Fruit fly (Drosophila melanogaster) whole organism, embryonic: ENCODE measurements around the gene Fie.

Experiments used
- Abd-B ChIP-seq: fragments of 200-800 bp; sonication (Bioruptor generic); optimal IDR thresholded peaks from 2 replicates; lab custom pipeline; 2018; ENCODE audit warnings: missing biosample characterization, mild to moderate bottlenecking, missing genetic modification characterization, moderate library complexity
- Awh ChIP-seq: fragments of 200-800 bp; sonication (Bioruptor generic); IDR thresholded peaks from 2 replicates; pipeline ENCODE4, ENCODE4 v1.3.6; 2022; ENCODE audit warnings: missing biosample characterization, missing genetic modification characterization
- Bdp1 ChIP-seq: fragments of 200-800 bp; sonication (Bioruptor generic); optimal IDR thresholded peaks from 3 replicates; lab custom pipeline; 2016; ENCODE audit warnings: missing biosample characterization, missing genetic modification characterization
- CG10321 ChIP-seq: fragments of 200-800 bp; sonication (Bioruptor generic); IDR thresholded peaks from 2 replicates; pipeline ENCODE4 v1.3.6; 2022; ENCODE audit warnings: missing biosample characterization, missing genetic modification characterization
- CG10366 ChIP-seq: fragments of 200-800 bp; sonication (Bioruptor generic); IDR thresholded peaks from 2 replicates; pipeline ENCODE4 v1.3.6; 2022; ENCODE audit warnings: missing biosample characterization, missing genetic modification characterization
- CG11085 ChIP-seq: fragments of 200-800 bp; sonication (Bioruptor generic); IDR thresholded peaks from 2 replicates; pipeline ENCODE4 v1.3.6; 2022; ENCODE audit warnings: missing biosample characterization, missing genetic modification characterization
- CG11247 ChIP-seq: fragments of 200-800 bp; sonication (Bioruptor generic); IDR thresholded peaks from 2 replicates; pipeline ENCODE4 v1.3.6; 2022; ENCODE audit warnings: missing biosample characterization, missing genetic modification characterization
- CG11456 ChIP-seq: fragments of 200-800 bp; sonication (Bioruptor generic); IDR thresholded peaks from 3 replicates; pipeline ENCODE4 v1.3.6; 2022; ENCODE audit warnings: missing biosample characterization, missing genetic modification characterization
- CG12219 ChIP-seq: fragments of 200-800 bp; sonication (Bioruptor generic); optimal IDR thresholded peaks from 3 replicates; lab custom pipeline; 2018; ENCODE audit warnings: missing biosample characterization, mild to moderate bottlenecking, missing genetic modification characterization
- CG12659 ChIP-seq: fragments of 200-800 bp; sonication (Bioruptor generic); optimal IDR thresholded peaks from 3 replicates; lab custom pipeline; 2017; ENCODE audit warnings: mild to moderate bottlenecking, missing biosample characterization, missing genetic modification reagents, missing genetic modification characterization
- CG14860 ChIP-seq: fragments of 200-800 bp; sonication (Bioruptor generic); IDR thresholded peaks from 3 replicates; pipeline ENCODE4 v1.3.6; 2022; ENCODE audit warnings: missing biosample characterization, missing genetic modification characterization; ENCODE audit not compliant: partially characterized antibody
- CG15011 ChIP-seq: fragments of 200-800 bp; sonication (Bioruptor generic); optimal IDR thresholded peaks from 3 replicates; lab custom pipeline; 2018; ENCODE audit warnings: missing biosample characterization, mild to moderate bottlenecking, missing genetic modification characterization
- CG17568 ChIP-seq: fragments of 200-800 bp; sonication (Bioruptor generic); optimal IDR thresholded peaks from 2 replicates; lab custom pipeline; 2018; ENCODE audit warnings: missing biosample characterization, mild to moderate bottlenecking, missing genetic modification characterization, moderate library complexity
- CG17912 ChIP-seq: fragments of 200-800 bp; sonication (Bioruptor generic); optimal IDR thresholded peaks from 2 replicates; lab custom pipeline; 2018; ENCODE audit warnings: missing biosample characterization, mild to moderate bottlenecking, missing genetic modification characterization
- CG1792 ChIP-seq: fragments of 200-800 bp; sonication (Bioruptor generic); optimal IDR thresholded peaks from 2 replicates; lab custom pipeline; 2016; ENCODE audit warnings: missing biosample characterization, missing genetic modification characterization
- CG2199 ChIP-seq: fragments of 200-800 bp; sonication (Bioruptor generic); IDR thresholded peaks from 3 replicates; pipeline ENCODE4 v1.3.6; 2022; ENCODE audit warnings: missing biosample characterization, missing genetic modification characterization
- CG2202 ChIP-seq: fragments of 200-800 bp; sonication (Bioruptor generic); optimal IDR thresholded peaks from 2 replicates; lab custom pipeline; 2018; ENCODE audit warnings: missing biosample characterization, mild to moderate bottlenecking, missing genetic modification characterization
- CG2678 ChIP-seq: fragments of 200-800 bp; sonication (Bioruptor generic); optimal IDR thresholded peaks from 3 replicates; lab custom pipeline; 2019; ENCODE audit warnings: missing biosample characterization, mild to moderate bottlenecking, missing genetic modification characterization, moderate library complexity
- CG2875 ChIP-seq: fragments of 200-800 bp; sonication (Bioruptor generic); optimal IDR thresholded peaks from 2 replicates; lab custom pipeline; 2017; ENCODE audit warnings: missing biosample characterization, mild to moderate bottlenecking, missing genetic modification characterization, missing genetic modification reagents
- CG30431 ChIP-seq: fragments of 200-800 bp; sonication (Bioruptor generic); optimal IDR thresholded peaks from 2 replicates; lab custom pipeline; 2017; ENCODE audit warnings: missing biosample characterization, missing genetic modification characterization
- CG31224 ChIP-seq: fragments of 200-800 bp; sonication (Bioruptor generic); IDR thresholded peaks from 2 replicates; pipeline ENCODE4 v1.3.6; 2022; ENCODE audit warnings: missing biosample characterization, missing genetic modification characterization
- CG32532 ChIP-seq: fragments of 200-800 bp; sonication (Bioruptor generic); IDR thresholded peaks from 2 replicates; pipeline ENCODE4 v1.3.6; 2022; ENCODE audit warnings: missing biosample characterization, missing genetic modification characterization
- CG34224 ChIP-seq: fragments of 200-800 bp; sonication (Bioruptor generic); IDR thresholded peaks from 3 replicates; pipeline ENCODE4 v1.3.6; 2022; ENCODE audit warnings: missing biosample characterization, missing genetic modification characterization; ENCODE audit not compliant: partially characterized antibody
- CG34376 ChIP-seq: fragments of 200-800 bp; sonication (Bioruptor generic); optimal IDR thresholded peaks from 2 replicates; lab custom pipeline; 2018; ENCODE audit warnings: missing biosample characterization, mild to moderate bottlenecking, missing genetic modification characterization
- CG5180 ChIP-seq: fragments of 200-800 bp; sonication (Bioruptor generic); optimal IDR thresholded peaks from 3 replicates; lab custom pipeline; 2017; ENCODE audit warnings: missing biosample characterization, missing genetic modification characterization, mild to moderate bottlenecking, moderate library complexity, missing genetic modification reagents
- CG6813 ChIP-seq: fragments of 200-800 bp; sonication (Bioruptor generic); optimal IDR thresholded peaks from 2 replicates; lab custom pipeline; 2017; ENCODE audit warnings: missing biosample characterization, missing genetic modification characterization, mild to moderate bottlenecking, moderate library complexity, missing genetic modification reagents
- CG7963 ChIP-seq: fragments of 200-800 bp; sonication (Bioruptor generic); IDR thresholded peaks from 3 replicates; pipeline ENCODE4 v1.3.6; 2022; ENCODE audit warnings: missing biosample characterization, missing genetic modification characterization; ENCODE audit not compliant: partially characterized antibody
- CTCF ChIP-seq: fragments of 200-800 bp; sonication (Bioruptor generic); optimal IDR thresholded peaks from 2 replicates; lab custom pipeline; 2017; ENCODE audit warnings: missing biosample characterization, mild to moderate bottlenecking, missing genetic modification characterization, moderate library complexity
- D ChIP-seq, 2 experiments: fragments of 200-800 bp in 1 of 2; fragments of >200 bp in 1 of 2; sonication (Bioruptor generic) in 1 of 2; optimal IDR thresholded peaks; 2 replicates in 1 of 2; 3 replicates in 1 of 2; lab custom pipeline; 2017; ENCODE audit warnings: mild to moderate bottlenecking in 1 of 2, missing biosample characterization in 1 of 2, missing genetic modification characterization in 1 of 2, missing genetic modification reagents in 1 of 2
- D19A ChIP-seq: fragments of 200-800 bp; optimal IDR thresholded peaks from 3 replicates; lab custom pipeline; 2019; ENCODE audit warnings: missing biosample characterization, mild to moderate bottlenecking, missing genetic modification characterization, moderate library complexity
- Fer2 ChIP-seq: fragments of 200-800 bp; sonication (Bioruptor generic); optimal IDR thresholded peaks from 2 replicates; lab custom pipeline; 2018; ENCODE audit warnings: missing biosample characterization, mild to moderate bottlenecking, missing genetic modification characterization, moderate library complexity
- HLH4C ChIP-seq: fragments of 200-800 bp; sonication (Bioruptor generic); IDR thresholded peaks from 3 replicates; pipeline ENCODE4 v1.3.6; 2022; ENCODE audit warnings: missing biosample characterization, missing genetic modification characterization; ENCODE audit not compliant: partially characterized antibody
- Mrtf ChIP-seq: fragments of 200-800 bp; sonication (Bioruptor generic); IDR thresholded peaks from 3 replicates; pipeline ENCODE4 v1.3.6; 2022; ENCODE audit warnings: missing biosample characterization, missing genetic modification characterization
- NFAT ChIP-seq: fragments of 200-800 bp; sonication (Bioruptor generic); IDR thresholded peaks from 2 replicates; pipeline ENCODE4 v1.3.6; 2022; ENCODE audit warnings: missing biosample characterization, missing genetic modification characterization
- Oaz ChIP-seq: fragments of 200-800 bp; sonication (Bioruptor generic); IDR thresholded peaks from 2 replicates; pipeline ENCODE4 v1.3.6; 2022; ENCODE audit warnings: missing biosample characterization, missing genetic modification characterization
- Optix ChIP-seq: fragments of 200-800 bp; sonication (Bioruptor generic); IDR thresholded peaks from 3 replicates; pipeline ENCODE4 v1.3.6; 2022; ENCODE audit warnings: missing biosample characterization, missing genetic modification characterization
- PHDP ChIP-seq: fragments of 200-800 bp; sonication (Bioruptor generic); optimal IDR thresholded peaks from 3 replicates; lab custom pipeline; 2018; ENCODE audit warnings: missing biosample characterization, mild to moderate bottlenecking, missing genetic modification characterization, moderate library complexity
- Rx ChIP-seq: fragments of 200-800 bp; sonication (Bioruptor generic); IDR thresholded peaks from 2 replicates; pipeline ENCODE4 v1.3.6; 2022; ENCODE audit warnings: missing biosample characterization, missing genetic modification characterization
- ac ChIP-seq: fragments of 200-800 bp; sonication (Bioruptor generic); optimal IDR thresholded peaks from 3 replicates; lab custom pipeline; 2017; ENCODE audit warnings: missing biosample characterization, mild to moderate bottlenecking, missing genetic modification characterization
- dati ChIP-seq: fragments of 200-800 bp; sonication (Bioruptor generic); IDR thresholded peaks from 2 replicates; pipeline ENCODE4 v1.3.6; 2022; ENCODE audit warnings: missing biosample characterization, missing genetic modification characterization
- gfzf ChIP-seq: fragments of 200-800 bp; sonication (Bioruptor generic); optimal IDR thresholded peaks from 2 replicates; lab custom pipeline; 2016; ENCODE audit warnings: missing biosample characterization, mild to moderate bottlenecking, missing genetic modification characterization, moderate library complexity
- grau ChIP-seq: fragments of 200-800 bp; optimal IDR thresholded peaks from 3 replicates; lab custom pipeline; 2019; ENCODE audit warnings: missing biosample characterization, mild to moderate bottlenecking, missing genetic modification characterization, moderate library complexity
- inv ChIP-seq: fragments of 200-800 bp; sonication (Bioruptor generic); IDR thresholded peaks from 2 replicates; pipeline ENCODE4 v1.3.6; 2022; ENCODE audit warnings: missing biosample characterization, missing genetic modification characterization; ENCODE audit not compliant: partially characterized antibody
- kay ChIP-seq: fragments of 200-800 bp; sonication (Bioruptor generic); optimal IDR thresholded peaks from 2 replicates; lab custom pipeline; 2016; ENCODE audit warnings: missing biosample characterization, missing genetic modification characterization
- klu ChIP-seq: fragments of 200-800 bp; sonication (Bioruptor generic); IDR thresholded peaks from 2 replicates; pipeline ENCODE4 v1.3.6; 2022; ENCODE audit warnings: missing biosample characterization, missing genetic modification characterization
- lab ChIP-seq: fragments of 200-800 bp; sonication (Bioruptor generic); optimal IDR thresholded peaks from 3 replicates; lab custom pipeline; 2017; ENCODE audit warnings: missing biosample characterization, missing genetic modification characterization, mild to moderate bottlenecking, moderate library complexity, missing genetic modification reagents
- pnt ChIP-seq: fragments of 200-800 bp; sonication (Bioruptor generic); optimal IDR thresholded peaks from 3 replicates; lab custom pipeline; 2016; ENCODE audit warnings: missing biosample characterization, missing genetic modification characterization
- scrt ChIP-seq: fragments of 200-800 bp; sonication (Bioruptor generic); optimal IDR thresholded peaks from 2 replicates; lab custom pipeline; 2018; ENCODE audit warnings: missing biosample characterization, mild to moderate bottlenecking, missing genetic modification characterization, moderate library complexity
- sens ChIP-seq: fragments of 200-800 bp; sonication (Bioruptor generic); peaks from one replicate; lab custom pipeline; 2016; ENCODE audit warnings: missing biosample characterization, missing genetic modification characterization
- stc ChIP-seq: fragments of 200-800 bp; sonication (Bioruptor generic); IDR thresholded peaks from 2 replicates; pipeline ENCODE4 v1.3.6; 2022; ENCODE audit warnings: missing biosample characterization, missing genetic modification characterization

Gene Fie

dm6 chr3L:3902491-3903198, 10.3 kb downstream of the Fie start, which contains the start of gene Ubi-p63E (continued):
- TF ChIP-seq CG14860 (no peak), CG34376 (peak; percentile 66), CG6813 (peak; percentile 32), scrt (GFP tag; lab: Kevin White, UChicago) (peak; percentile 43), gfzf (GFP tag; lab: Kevin White, UChicago) (peak; percentile 85), CG32532 (GFP tag; lab: Robert Waterston, UW) (no peak), pnt (peak; percentile 61), D19A (tag; lab: Kevin White, UChicago) (no peak), Rx (GFP tag; lab: Robert Waterston, UW) (no peak), sens (peak; percentile 94), CG2875 (GFP tag; lab: Kevin White, UChicago) (peak; percentile 35), CG30431 (GFP tag; lab: Kevin White, UChicago) (peak; percentile 64), CG34224 (GFP tag; lab: Robert Waterston, UW) (no peak), CG2678 (peak; percentile 70), CG12219 (GFP tag; lab: Kevin White, UChicago) (peak; percentile 48), CG2202 (tag; lab: Kevin White, UChicago) (no peak), dati (GFP tag; lab: Robert Waterston, UW) (no peak), stc (GFP tag; lab: Robert Waterston, UW) (no peak), D (optimal IDR thresholded peaks at IDR 0.05; lab: Kevin White, UChicago) (no peak), D (GFP tag; optimal IDR thresholded peaks at IDR 0.05; lab: Kevin White, UChicago) (peak; percentile 57), CG11085 (no peak), kay (GFP tag; lab: Kevin White, UChicago) (no peak), CG7963 (GFP tag; lab: Robert Waterston, UW) (no peak), CG31224 (GFP tag; lab: Robert Waterston, UW) (no peak), PHDP (peak; percentile 62), Awh (GFP tag; lab: Robert Waterston, UW) (no peak), klu (GFP tag; lab: Robert Waterston, UW) (no peak), grau (tag; lab: Kevin White, UChicago) (peak; percentile 54), CG17568 (GFP tag; lab: Kevin White, UChicago) (no peak), CG11456 (GFP tag; lab: Robert Waterston, UW) (no peak), lab (GFP tag; lab: Kevin White, UChicago) (peak; percentile 55), CG5180 (GFP tag; lab: Kevin White, UChicago) (peak; percentile 1), CG10321 (GFP tag; lab: Robert Waterston, UW) (no peak), Abd-B (peak; percentile 67), Bdp1 (peak; percentile 12), Oaz (no peak), CG2199 (no peak), NFAT (no peak), CG17912 (GFP tag; lab: Kevin White, UChicago) (peak; percentile 88), CG1792 (GFP tag; lab: Kevin White, UChicago) (peak; percentile 51), HLH4C (GFP tag; lab: Robert Waterston, UW) (no peak), CG12659 (GFP tag; lab: Kevin White, UChicago) (peak; percentile 43), Mrtf (GFP tag; lab: Robert Waterston, UW) (no peak), CG11247 (GFP tag; lab: Robert Waterston, UW) (no peak), ac (no peak), Optix (GFP tag; lab: Robert Waterston, UW) (no peak), CG15011 (GFP tag; lab: Kevin White, UChicago) (peak; percentile 27), CTCF (GFP tag; lab: Kevin White, UChicago) (no peak), CG10366 (GFP tag; lab: Robert Waterston, UW) (no peak), inv (GFP tag; lab: Robert Waterston, UW) (no peak), Fer2 (peak; percentile 56)
